Worm (Caenorhabditis elegans) whole organism, early embryonic: ENCODE results near the gene pfkb-1.2.

Experiments
- ama-1 ChIP-seq: fragments of 150-350 bp; optimal IDR thresholded peaks from 2 replicates; lab custom pipeline; 2014
- tbx-11 ChIP-seq: fragments of 200-800 bp; sonication (Bioruptor generic); IDR thresholded peaks from 2 replicates; pipeline ENCODE4 v1.3.6; 2022; ENCODE audit warnings: missing genetic modification characterization, missing compliant biosample characterization

ce11 chrIV:5903305-5903778 lies 38.4 kb upstream of the pfkb-1.2 start, which contains the start of gene H04M03.12:
- no peak for TF ChIP-seq tbx-11
- no peak for TF ChIP-seq ama-1
